Fruit fly (Drosophila melanogaster): Measurements from ENCODE around the gene msd5.

The msd5 gene

DNA sequence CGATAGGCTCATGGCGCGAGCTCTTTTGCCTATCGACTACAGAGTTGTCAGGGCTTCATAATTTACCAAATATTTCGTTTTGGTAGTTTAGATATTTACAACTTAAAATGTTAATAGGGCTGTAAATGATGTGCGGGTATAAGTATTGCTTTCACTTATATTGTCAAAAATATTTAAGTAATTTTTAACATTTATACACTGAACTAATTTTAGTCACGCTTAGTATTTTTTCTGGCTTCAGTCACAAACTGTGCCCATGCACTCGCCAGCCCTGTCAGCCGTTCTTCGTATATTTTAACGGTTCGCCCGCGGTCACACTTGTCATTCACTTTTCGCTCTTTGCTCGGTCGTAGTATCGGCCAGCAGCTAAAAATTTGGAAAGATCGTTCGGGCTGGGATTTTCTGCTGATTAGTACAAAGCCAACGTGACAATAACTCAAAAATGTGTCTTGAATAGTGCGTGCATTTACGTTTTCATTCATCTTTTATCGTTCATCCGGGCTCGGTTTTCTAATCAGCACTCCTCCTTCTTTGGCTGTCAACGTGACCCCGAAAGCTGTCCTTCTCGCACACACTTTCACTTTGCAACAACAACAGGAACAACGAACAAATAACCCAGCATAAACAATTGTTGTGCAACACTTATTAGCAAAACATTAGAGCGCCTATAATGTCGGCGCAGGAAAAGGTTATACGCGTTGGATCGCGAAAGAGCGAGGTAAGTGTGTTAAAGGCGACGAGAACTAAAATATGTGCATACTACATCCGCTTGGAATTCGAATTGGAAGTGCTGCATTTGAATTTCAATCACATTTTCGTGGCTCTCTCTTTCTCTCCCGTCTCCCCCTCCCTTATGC is 1.9 kb upstream of the msd5 start, which contains the start of the genes Hmbs and CG2211 (continued):
- no peak for TF ChIP-seq Dfd (GFP tag; optimal IDR thresholded peaks at IDR 0.05)
- peak; percentile 74 for TF ChIP-seq aop (GFP tag; IDR thresholded peaks at IDR 0.05)
- peak; percentile 86 for TF ChIP-seq CG10654 (GFP tag; optimal IDR thresholded peaks at IDR 0.05)
- TF ChIP-seq Aef1 (GFP tag; IDR thresholded peaks at IDR 0.05), result peak; percentile 74
- TF ChIP-seq Ssrp (tag; optimal IDR thresholded peaks at IDR 0.05), result peak; percentile 77
- TF ChIP-seq CG12769 (tag; optimal IDR thresholded peaks at IDR 0.05), result peak; percentile 76
- TF ChIP-seq ind (GFP tag; optimal IDR thresholded peaks at IDR 0.05), result peak; percentile 92
- peak; percentile 83 for TF ChIP-seq lmd (GFP tag; IDR thresholded peaks at IDR 0.05)
- peak; percentile 34 for TF ChIP-seq pros (GFP tag; optimal IDR thresholded peaks at IDR 0.05)
- TF ChIP-seq ranshi (GFP tag; IDR thresholded peaks at IDR 0.05), result peak; percentile 84
- peak; percentile 75 for TF ChIP-seq pum (GFP tag; optimal IDR thresholded peaks at IDR 0.05)
- peak; percentile 87 for TF ChIP-seq tx (GFP tag; optimal IDR thresholded peaks at IDR 0.05)
- TF ChIP-seq CG10209 (GFP tag; optimal IDR thresholded peaks at IDR 0.05), result peak; percentile 80
- TF ChIP-seq dati (GFP tag; IDR thresholded peaks at IDR 0.05), result no peak
- TF ChIP-seq ham (GFP tag; IDR thresholded peaks at IDR 0.05), result no peak
- TF ChIP-seq CG10147 (GFP tag; optimal IDR thresholded peaks at IDR 0.05), result peak; percentile 86
- TF ChIP-seq CG33213 (GFP tag; optimal IDR thresholded peaks at IDR 0.05), result peak; percentile 89
- TF ChIP-seq Neu2 (GFP tag; optimal IDR thresholded peaks at IDR 0.05; ENCODE audit: borderline replicate concordance), result peak; percentile 61
- TF ChIP-seq hth (optimal IDR thresholded peaks at IDR 0.05), result no peak
- peak; percentile 78 for TF ChIP-seq cwo (GFP tag; optimal IDR thresholded peaks at IDR 0.05)
- peak; percentile 91 for TF ChIP-seq az2 (GFP tag; optimal IDR thresholded peaks at IDR 0.05)
- TF ChIP-seq Side (GFP tag; optimal IDR thresholded peaks at IDR 0.05), result peak; percentile 74
- peak; percentile 85 for TF ChIP-seq CG11247 (GFP tag; IDR thresholded peaks at IDR 0.05)
- peak; percentile 83 for TF ChIP-seq pnt (GFP tag; optimal IDR thresholded peaks at IDR 0.05)
- TF ChIP-seq CG17359 (tag; optimal IDR thresholded peaks at IDR 0.05), result peak; percentile 88
- peak; percentile 86 for TF ChIP-seq Mrtf (GFP tag; IDR thresholded peaks at IDR 0.05)
- TF ChIP-seq gsb-n (tag; optimal IDR thresholded peaks at IDR 0.05), result peak; percentile 87
- TF ChIP-seq CG3726 (GFP tag; IDR thresholded peaks at IDR 0.05), result peak; percentile 74; the same call in 2 of the 3 replicates
- peak; percentile 90 for TF ChIP-seq kay (GFP tag; optimal IDR thresholded peaks at IDR 0.05)
- no peak for TF ChIP-seq sqz (GFP tag; optimal IDR thresholded peaks at IDR 0.05)
- peak; percentile 31 for TF ChIP-seq CTCF (GFP tag; optimal IDR thresholded peaks at IDR 0.05)
- TF ChIP-seq Doc3 (GFP tag; IDR thresholded peaks at IDR 0.05; ENCODE audit: partially characterized antibody), result no peak
- peak; percentile 82 for TF ChIP-seq CG17361 (GFP tag; IDR thresholded peaks at IDR 0.05)
- peak; percentile 72 for TF ChIP-seq scrt (GFP tag; optimal IDR thresholded peaks at IDR 0.05)
- TF ChIP-seq CG12299 (tag; optimal IDR thresholded peaks at IDR 0.05), result peak; percentile 22
- peak; percentile 90 for TF ChIP-seq Camta (GFP tag; optimal IDR thresholded peaks at IDR 0.05)
- TF ChIP-seq MBD-R2 (GFP tag; IDR thresholded peaks at IDR 0.05), result peak; percentile 82
- peak; percentile 77 for TF ChIP-seq twi (tag; optimal IDR thresholded peaks at IDR 0.05)
- peak; percentile 85 for TF ChIP-seq CG12744 (GFP tag; optimal IDR thresholded peaks at IDR 0.05)
- peak; percentile 42; the same call in 1 of the 2 replicates for TF ChIP-seq Bgb (GFP tag; IDR thresholded peaks at IDR 0.05; ENCODE audit: partially characterized antibody)
- TF ChIP-seq psq (GFP tag; optimal IDR thresholded peaks at IDR 0.05), result peak; percentile 73
- peak; percentile 59; the same call in 1 of the 2 replicates for TF ChIP-seq CG17612 (GFP tag; IDR thresholded peaks at IDR 0.05)
- TF ChIP-seq CG16863 (GFP tag; optimal IDR thresholded peaks at IDR 0.05), result peak; percentile 88
- TF ChIP-seq h (optimal IDR thresholded peaks at IDR 0.05), result no peak
- no peak for TF ChIP-seq corto (GFP tag; optimal IDR thresholded peaks at IDR 0.05)
- peak; percentile 83 for TF ChIP-seq tgo (GFP tag; IDR thresholded peaks at IDR 0.05)
- TF ChIP-seq CG10565 (GFP tag; optimal IDR thresholded peaks at IDR 0.05), result peak; percentile 73
- TF ChIP-seq CG13287 (GFP tag; IDR thresholded peaks at IDR 0.05; ENCODE audit: partially characterized antibody), result peak; percentile 75
- peak; percentile 52; the same call in 1 of the 3 replicates for TF ChIP-seq croc (GFP tag; conservative IDR thresholded peaks at IDR 0.05)
- peak; percentile 68; the same call in 1 of the 2 replicates for TF ChIP-seq CG32767 (GFP tag; IDR thresholded peaks at IDR 0.05)

Measured in whole organism, embryonic.